Fruit fly (Drosophila melanogaster): Measurements from ENCODE around the gene Nmdmc.

Nmdmc gene

dm6 chr3R:9055119-9056105 lies 5.1 kb upstream of the Nmdmc start (continued):
- no peak for TF ChIP-seq E2f2 (GFP tag; IDR thresholded peaks at IDR 0.05)
- TF ChIP-seq Hr39 (optimal IDR thresholded peaks at IDR 0.05), result no peak
- TF ChIP-seq CG8478 (optimal IDR thresholded peaks at IDR 0.05), result no peak
- TF ChIP-seq CG8089 (GFP tag; optimal IDR thresholded peaks at IDR 0.05), result peak; percentile 53
- no peak for TF ChIP-seq hkb (optimal IDR thresholded peaks at IDR 0.05)
- TF ChIP-seq hkb (GFP tag; IDR thresholded peaks at IDR 0.05), result no peak
- TF ChIP-seq CG11456 (GFP tag; IDR thresholded peaks at IDR 0.05), result no peak
- no peak for TF ChIP-seq gt (GFP tag; IDR thresholded peaks at IDR 0.05)
- peak; percentile 91 for TF ChIP-seq CG18619 (GFP tag; optimal IDR thresholded peaks at IDR 0.05)
- no peak for TF ChIP-seq Opbp (GFP tag; IDR thresholded peaks at IDR 0.05; ENCODE audit: partially characterized antibody)
- peak in 1 of 2 experiments; percentile 95 for TF ChIP-seq Eip74EF (GFP tag; optimal IDR thresholded peaks at IDR 0.05)
- TF ChIP-seq zfh2 (GFP tag; optimal IDR thresholded peaks at IDR 0.05), result peak; percentile 73
- peak; percentile 95 for TF ChIP-seq caup (GFP tag; optimal IDR thresholded peaks at IDR 0.05; ENCODE audit: severe bottlenecking)
- TF ChIP-seq CG6689 (GFP tag; IDR thresholded peaks at IDR 0.05), result no peak
- peak; percentile 95 for TF ChIP-seq grau (tag; optimal IDR thresholded peaks at IDR 0.05)
- TF ChIP-seq B-H1 (GFP tag; IDR thresholded peaks at IDR 0.05), result no peak
- no peak for TF ChIP-seq sr (GFP tag; IDR thresholded peaks at IDR 0.05)
- peak; percentile 80 for TF ChIP-seq cato (GFP tag; optimal IDR thresholded peaks at IDR 0.05; ENCODE audit: borderline replicate concordance)
- TF ChIP-seq CG2875 (GFP tag; optimal IDR thresholded peaks at IDR 0.05), result peak; percentile 79
- peak; percentile 90 for TF ChIP-seq lilli (GFP tag; optimal IDR thresholded peaks at IDR 0.05)
- peak; percentile 64 for TF ChIP-seq maf-S (GFP tag; optimal IDR thresholded peaks at IDR 0.05)
- TF ChIP-seq Hr3 (GFP tag; optimal IDR thresholded peaks at IDR 0.05), result peak; percentile 88
- peak; percentile 38 for TF ChIP-seq p53 (GFP tag; optimal IDR thresholded peaks at IDR 0.05)
- TF ChIP-seq CG11398 (GFP tag; optimal IDR thresholded peaks at IDR 0.05), result peak; percentile 4
- no peak for TF ChIP-seq chinmo (GFP tag; IDR thresholded peaks at IDR 0.05; ENCODE audit: partially characterized antibody)
- peak in 1 of 2 experiments; percentile 72 for TF ChIP-seq Hr78 (GFP tag; optimal IDR thresholded peaks at IDR 0.05)
- TF ChIP-seq CHES-1-like (GFP tag; optimal IDR thresholded peaks at IDR 0.05), result peak; percentile 68
- TF ChIP-seq ewg (GFP tag; optimal IDR thresholded peaks at IDR 0.05), result peak; percentile 72
- peak; percentile 86 for TF ChIP-seq CG8359 (GFP tag; optimal IDR thresholded peaks at IDR 0.05; ENCODE audit: borderline replicate concordance)
- peak; percentile 92 for TF ChIP-seq Asciz (GFP tag; optimal IDR thresholded peaks at IDR 0.05)
- no peak for TF ChIP-seq sens-2 (GFP tag; IDR thresholded peaks at IDR 0.05)
- TF ChIP-seq Antp (GFP tag; optimal IDR thresholded peaks at IDR 0.05), result peak; percentile 66
- TF ChIP-seq CG17328 (GFP tag; IDR thresholded peaks at IDR 0.05), result no peak
- TF ChIP-seq CG3407 (GFP tag; optimal IDR thresholded peaks at IDR 0.05), result peak; percentile 83
- TF ChIP-seq ase (GFP tag; IDR thresholded peaks at IDR 0.05), result no peak
- TF ChIP-seq lbe (GFP tag; optimal IDR thresholded peaks at IDR 0.05), result peak; percentile 96
- peak; percentile 96 for TF ChIP-seq Fer1 (GFP tag; optimal IDR thresholded peaks at IDR 0.05)
- peak; percentile 86 for TF ChIP-seq CG4328 (GFP tag; optimal IDR thresholded peaks at IDR 0.05)
- TF ChIP-seq cwo (GFP tag; optimal IDR thresholded peaks at IDR 0.05), result peak; percentile 86
- no peak for TF ChIP-seq pfk (GFP tag; optimal IDR thresholded peaks at IDR 0.05)
- no peak for TF ChIP-seq Doc2 (GFP tag; IDR thresholded peaks at IDR 0.05)
- TF ChIP-seq CG10543 (GFP tag; optimal IDR thresholded peaks at IDR 0.05), result peak; percentile 37
- peak; percentile 60 for TF ChIP-seq emc (GFP tag; optimal IDR thresholded peaks at IDR 0.05)
- TF ChIP-seq CG6254 (GFP tag; optimal IDR thresholded peaks at IDR 0.05), result peak; percentile 87
- TF ChIP-seq CG7963 (GFP tag; IDR thresholded peaks at IDR 0.05; ENCODE audit: partially characterized antibody), result no peak
- peak; percentile 80 for TF ChIP-seq CG10431 (GFP tag; optimal IDR thresholded peaks at IDR 0.05)
- TF ChIP-seq CG9727 (GFP tag; optimal IDR thresholded peaks at IDR 0.05), result peak; percentile 93
- TF ChIP-seq CoRest (tag; optimal IDR thresholded peaks at IDR 0.05), result peak; percentile 96

Data from whole organism, embryonic.